Worm (Caenorhabditis elegans) whole organism, L1 larva: ENCODE data around the gene C40H1.8.

Experiments
- C04F5.9 ChIP-seq: sonication (generic microtip); optimal IDR thresholded peaks from 2 replicates; lab custom pipeline; 2016; ENCODE audit warnings: missing genetic modification characterization, missing compliant biosample characterization
- F16B12.6 ChIP-seq: fragments of 150-350 bp; optimal IDR thresholded peaks from 2 replicates; lab custom pipeline; 2014; ENCODE audit warnings: missing biosample characterization, missing genetic modification characterization
- alr-1 ChIP-seq: fragments of 200-800 bp; sonication (Bioruptor generic); optimal IDR thresholded peaks from 2 replicates; lab custom pipeline; 2018; ENCODE audit warnings: borderline replicate concordance, mild to moderate bottlenecking, missing genetic modification characterization, missing compliant biosample characterization
- blmp-1 ChIP-seq: fragments of 150-350 bp; optimal IDR thresholded peaks from 2 replicates; lab custom pipeline; 2014; ENCODE audit warnings: missing biosample characterization, missing genetic modification characterization
- ceh-63 ChIP-seq: fragments of 200-800 bp; sonication (Bioruptor generic); optimal IDR thresholded peaks from 2 replicates; lab custom pipeline; 2018; ENCODE audit warnings: mild to moderate bottlenecking, missing genetic modification characterization, missing compliant biosample characterization
- ceh-8 ChIP-seq: fragments of 200-800 bp; sonication (Bioruptor generic); optimal IDR thresholded peaks from 2 replicates; lab custom pipeline; 2018; ENCODE audit warnings: mild to moderate bottlenecking, missing genetic modification characterization, moderate library complexity, missing compliant biosample characterization
- ceh-90 ChIP-seq: sonication (generic microtip); optimal IDR thresholded peaks from 2 replicates; lab custom pipeline; 2016; ENCODE audit warnings: missing genetic modification characterization, missing compliant biosample characterization
- ces-1 ChIP-seq: fragments of 150-350 bp; optimal IDR thresholded peaks from 2 replicates; lab custom pipeline; 2014; ENCODE audit warnings: missing biosample characterization, missing genetic modification reagents, missing genetic modification characterization
- dsc-1 ChIP-seq: sonication (generic microtip); optimal IDR thresholded peaks from 2 replicates; lab custom pipeline; 2016; ENCODE audit warnings: mild to moderate bottlenecking, missing genetic modification characterization, missing compliant biosample characterization
- efl-1 ChIP-seq, 4 experiments: fragments of 150-350 bp; optimal IDR thresholded peaks in 3 of 4; peaks in 1 of 4; 1 replicate in 1 of 4; 2 replicates in 3 of 4; lab custom pipeline; 2014; ENCODE audit warnings: missing biosample characterization in 2 of 4, missing genetic modification characterization in 2 of 4, missing genetic modification reagents in 2 of 4
- egl-13 ChIP-seq: sonication (generic microtip); optimal IDR thresholded peaks from 2 replicates; lab custom pipeline; 2016; ENCODE audit warnings: missing genotype, missing genetic modification reagents, missing genetic modification characterization, missing compliant biosample characterization
- egl-27 ChIP-seq, 2 experiments: fragments of 150-350 bp in 1 of 2; sonication (generic microtip); optimal IDR thresholded peaks; 3 replicates each; lab custom pipeline; 2017 to 2018; ENCODE audit warnings: missing biosample characterization in 2 of 2, missing genetic modification characterization in 2 of 2, missing genetic modification reagents in 2 of 2
- elt-2 ChIP-seq: sonication (generic microtip); optimal IDR thresholded peaks from 2 replicates; lab custom pipeline; 2016; ENCODE audit warnings: missing genetic modification characterization, mild to moderate bottlenecking, inconsistent platforms, missing compliant biosample characterization, missing genetic modification reagents
- fkh-8 ChIP-seq: sonication (generic microtip); optimal IDR thresholded peaks from 2 replicates; lab custom pipeline; 2016; ENCODE audit warnings: mild to moderate bottlenecking, missing genetic modification characterization, missing compliant biosample characterization
- hlh-4 ChIP-seq: sonication (generic microtip); optimal IDR thresholded peaks from 2 replicates; lab custom pipeline; 2016; ENCODE audit warnings: mild to moderate bottlenecking, missing genetic modification characterization, missing compliant biosample characterization
- irx-1 ChIP-seq: sonication (generic microtip); optimal IDR thresholded peaks from 2 replicates; lab custom pipeline; 2016; ENCODE audit warnings: missing genetic modification characterization, missing compliant biosample characterization
- lin-35 ChIP-seq, 2 experiments: fragments of 150-350 bp; optimal IDR thresholded peaks; 2 replicates each; lab custom pipeline; 2014; ENCODE audit warnings: missing biosample characterization in 2 of 2, missing genetic modification characterization in 2 of 2, missing genetic modification reagents in 2 of 2
- mab-9 ChIP-seq: fragments of 200-800 bp; sonication (Bioruptor generic); IDR thresholded peaks from 2 replicates; pipeline ENCODE4 v1.3.6; 2022; ENCODE audit warnings: missing genetic modification reagents, missing genetic modification characterization, missing compliant biosample characterization
- mdl-1 ChIP-seq, 2 experiments: fragments of 150-350 bp; optimal IDR thresholded peaks; 2 replicates each; lab custom pipeline; 2014 to 2017; ENCODE audit warnings: missing biosample characterization in 2 of 2, missing genetic modification characterization in 2 of 2, inconsistent platforms in 1 of 2
- mef-2 ChIP-seq: fragments of 150-350 bp; optimal IDR thresholded peaks from 2 replicates; lab custom pipeline; 2014; ENCODE audit warnings: missing biosample characterization, missing genetic modification characterization
- mep-1 ChIP-seq: fragments of 150-350 bp; optimal IDR thresholded peaks from 2 replicates; lab custom pipeline; 2014; ENCODE audit warnings: missing biosample characterization, missing genetic modification characterization
- nhr-20 ChIP-seq: sonication (generic microtip); optimal IDR thresholded peaks from 2 replicates; lab custom pipeline; 2016; ENCODE audit warnings: mild to moderate bottlenecking, missing genetic modification characterization, missing compliant biosample characterization
- nhr-237 ChIP-seq: fragments of 150-350 bp; optimal IDR thresholded peaks from 2 replicates; lab custom pipeline; 2014; ENCODE audit warnings: missing biosample characterization, missing genetic modification characterization
- nhr-84 ChIP-seq: sonication (generic microtip); optimal IDR thresholded peaks from 2 replicates; lab custom pipeline; 2017; ENCODE audit warnings: missing biosample characterization, missing genetic modification characterization
- nhr-90 ChIP-seq: sonication (generic microtip); optimal IDR thresholded peaks from 2 replicates; lab custom pipeline; 2016; ENCODE audit warnings: mild to moderate bottlenecking, missing genetic modification characterization, missing compliant biosample characterization; ENCODE audit not compliant: poor library complexity
- pax-3 ChIP-seq: fragments of 200-800 bp; sonication (Bioruptor generic); optimal IDR thresholded peaks from 2 replicates; lab custom pipeline; 2018; ENCODE audit warnings: mild to moderate bottlenecking, missing genetic modification characterization, moderate library complexity, missing compliant biosample characterization
- rnt-1 ChIP-seq: sonication (generic microtip); optimal IDR thresholded peaks from 2 replicates; lab custom pipeline; 2016; ENCODE audit warnings: mild to moderate bottlenecking, missing genetic modification characterization, moderate library complexity, missing compliant biosample characterization
- snpc-4 ChIP-seq: fragments of 150-350 bp; optimal IDR thresholded peaks from 2 replicates; lab custom pipeline; 2014; ENCODE audit warnings: missing biosample characterization, missing genetic modification characterization
- vab-15 ChIP-seq: sonication (generic microtip); optimal IDR thresholded peaks from 2 replicates; lab custom pipeline; 2017; ENCODE audit warnings: missing genotype, mild to moderate bottlenecking, missing genetic modification characterization, missing compliant biosample characterization
- zag-1 ChIP-seq: fragments of 150-350 bp; optimal IDR thresholded peaks from 2 replicates; lab custom pipeline; 2014; ENCODE audit warnings: missing biosample characterization, missing genetic modification characterization
- zip-4 ChIP-seq: fragments of 200-800 bp; sonication (Bioruptor generic); optimal IDR thresholded peaks from 2 replicates; lab custom pipeline; 2018; ENCODE audit warnings: mild to moderate bottlenecking, missing genetic modification characterization, moderate library complexity, missing compliant biosample characterization
- ztf-11 ChIP-seq, 2 experiments: sonication (generic microtip); optimal IDR thresholded peaks; 2 replicates each; lab custom pipeline; 2016 to 2017; ENCODE audit warnings: missing genetic modification characterization in 2 of 2, missing biosample characterization in 1 of 2, missing compliant biosample characterization in 1 of 2
- ztf-4 ChIP-seq: fragments of 150-350 bp; optimal IDR thresholded peaks from 2 replicates; lab custom pipeline; 2014; ENCODE audit warnings: missing biosample characterization, missing genetic modification characterization

C40H1.8 gene

DNA sequence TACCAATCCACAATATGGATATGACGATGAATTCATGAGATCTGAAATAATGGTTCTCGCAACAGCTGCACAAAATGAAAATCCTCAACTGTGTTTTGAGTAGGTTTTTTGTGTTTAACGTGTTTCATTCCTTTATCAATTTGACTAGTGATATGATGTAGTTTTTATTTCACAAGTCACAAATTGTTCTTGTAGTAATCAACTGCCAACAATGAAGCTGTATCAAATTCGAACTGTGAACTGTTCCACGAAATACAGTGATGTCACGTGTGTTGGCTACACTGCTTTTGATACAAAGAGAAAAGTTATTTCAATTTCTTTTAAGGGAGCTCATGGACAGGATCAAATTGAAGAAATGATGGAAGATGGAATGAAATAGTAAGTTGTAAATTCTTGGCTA, 663 bp downstream of the C40H1.8 start:
- TF ChIP-seq elt-2 (peak; percentile 13), pax-3 (tag; lab: Kevin White, UChicago) (no peak)

DNA sequence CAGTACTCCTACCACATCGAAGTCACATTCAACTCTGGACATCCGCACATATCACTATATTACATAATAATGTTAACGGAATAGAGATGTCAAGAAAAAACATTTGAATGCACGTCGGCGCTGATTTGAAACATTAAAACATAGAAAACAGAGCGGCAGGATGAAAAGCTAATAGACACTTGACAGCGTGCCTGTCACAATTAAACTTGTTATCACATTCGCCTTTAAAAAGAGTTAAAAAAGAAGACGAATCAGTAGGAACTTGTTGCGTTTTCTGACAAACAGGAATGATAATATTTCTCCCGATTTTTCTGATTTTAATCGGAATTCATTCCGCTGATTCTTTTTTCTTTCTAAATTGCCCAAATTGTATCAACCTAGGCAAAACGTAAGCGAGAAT, 3.1 kb downstream of the C40H1.8 start:
- no peak for TF ChIP-seq blmp-1 (tag; lab: Kevin White, UChicago)
- no peak for TF ChIP-seq hlh-4 (tag; lab: Kevin White, UChicago)
- TF ChIP-seq dsc-1 (tag; lab: Kevin White, UChicago): no peak
- TF ChIP-seq egl-27 (tag; optimal IDR thresholded peaks at IDR 0.05; lab: Kevin White, UChicago): no peak
- TF ChIP-seq zip-4: no peak
- TF ChIP-seq zag-1 (tag; lab: Kevin White, UChicago): no peak
- no peak for TF ChIP-seq ceh-63 (GFP tag; lab: Kevin White, UChicago)
- TF ChIP-seq egl-13: no peak
- no peak for TF ChIP-seq ztf-4 (tag; lab: Kevin White, UChicago)
- no peak for TF ChIP-seq mab-9 (GFP tag; lab: Robert Waterston, UW)
- no peak for TF ChIP-seq vab-15
- TF ChIP-seq nhr-237: no peak
- TF ChIP-seq ceh-90 (tag; lab: Kevin White, UChicago): no peak
- TF ChIP-seq mdl-1 (tag; optimal IDR thresholded peaks at IDR 0.05; lab: Kevin White, UChicago): no peak
- no peak for TF ChIP-seq nhr-20 (tag; lab: Kevin White, UChicago)
- TF ChIP-seq irx-1 (tag; lab: Kevin White, UChicago): no peak
- TF ChIP-seq, all 84 proteins: peak for 0

DNA sequence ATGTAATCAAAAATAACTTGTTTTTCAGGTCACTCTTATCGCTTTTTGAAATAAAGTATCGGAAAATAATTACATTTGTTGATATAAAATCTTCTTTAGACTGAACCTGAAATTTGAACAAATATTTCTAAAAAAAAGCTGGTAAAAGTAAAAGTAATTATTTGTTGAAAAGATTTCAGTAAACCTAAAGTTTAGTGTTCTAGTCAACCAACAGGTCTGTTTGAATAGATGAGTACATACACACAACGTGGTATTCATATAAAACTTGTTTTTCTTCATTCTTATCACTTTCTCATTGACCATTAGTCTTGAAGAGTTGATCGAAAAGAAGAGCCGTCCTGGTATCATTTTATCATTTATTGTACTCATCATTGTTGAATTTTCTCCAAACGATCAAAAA, 5.1 kb downstream of the C40H1.8 start, which contains the start of gene C40H1.9:
TSS of gene C40H1.9 (plus strand) at position 301 of the 400 bp plus-strand sequence.
- TF ChIP-seq blmp-1 (tag; lab: Kevin White, UChicago) (no peak), C04F5.9 (tag; lab: Kevin White, UChicago) (no peak), ceh-8 (no peak), ztf-11 (tag; optimal IDR thresholded peaks at IDR 0.05; lab: Kevin White, UChicago) (no peak), nhr-237 (no peak), rnt-1 (no peak), dsc-1 (tag; lab: Kevin White, UChicago) (no peak), mef-2 (tag; lab: Kevin White, UChicago) (no peak), ztf-4 (tag; lab: Kevin White, UChicago) (no peak)

DNA sequence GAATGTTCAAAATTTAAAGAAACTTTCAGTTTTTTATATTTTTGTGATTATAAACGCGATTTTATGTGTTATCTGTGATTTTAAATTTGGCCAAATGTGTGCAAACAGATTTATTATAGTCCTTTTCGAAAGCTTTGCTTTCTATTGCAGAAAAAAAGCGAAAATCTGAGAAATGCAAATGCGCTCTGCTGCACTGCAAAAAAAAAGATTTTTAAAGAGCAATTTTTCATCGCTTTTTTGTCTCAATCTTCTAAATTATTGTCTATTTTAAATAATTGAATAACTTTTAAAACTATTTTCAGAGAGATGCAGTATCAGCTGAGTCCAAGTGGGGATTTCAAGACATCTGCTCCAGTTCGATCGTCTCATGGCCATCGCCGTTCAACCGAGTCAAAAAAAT, 7.5 kb downstream of the C40H1.8 start, which contains the start of gene cpb-1:
TSS of gene cpb-1 (plus strand) at position 301 of the 400 bp plus-strand sequence.
- TF ChIP-seq efl-1 (optimal IDR thresholded peaks at IDR 0.05; lab: Kevin White, UChicago): peak in 1 of 2 experiments; percentile 19
- no peak for TF ChIP-seq efl-1 (GFP tag; optimal IDR thresholded peaks at IDR 0.05 in 1 of 2; lab: Kevin White, UChicago)
- TF ChIP-seq mep-1 (tag; lab: Kevin White, UChicago): no peak
- TF ChIP-seq zag-1 (tag; lab: Kevin White, UChicago): no peak

DNA sequence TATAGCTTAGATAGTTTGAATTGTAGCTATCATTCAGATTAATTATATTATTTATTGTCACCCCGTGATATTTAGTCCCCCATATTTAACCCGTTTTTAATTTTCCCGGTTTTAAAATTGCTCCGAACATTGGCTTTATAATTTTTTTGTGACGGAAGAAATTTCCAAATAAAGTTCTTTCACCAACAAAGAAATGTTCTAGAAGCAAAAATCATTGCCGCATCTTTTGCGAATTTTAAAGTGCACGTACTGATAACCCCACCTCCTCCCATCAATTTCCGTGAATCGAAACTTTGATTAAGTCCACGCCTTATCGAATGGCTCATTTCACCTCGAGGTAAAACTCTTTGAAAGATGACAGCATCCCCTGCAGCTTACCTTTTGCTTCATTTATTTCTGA, 10.2 kb downstream of the C40H1.8 start, which contains the start of gene C40H1.7:
TSS of gene C40H1.7 (plus strand) at position 301 of the 400 bp plus-strand sequence.
- no peak for TF ChIP-seq blmp-1 (tag; lab: Kevin White, UChicago)
- TF ChIP-seq mdl-1 (tag; optimal IDR thresholded peaks at IDR 0.05; lab: Kevin White, UChicago): no peak
- TF ChIP-seq ztf-4 (tag; lab: Kevin White, UChicago): no peak
- no peak for TF ChIP-seq alr-1 (tag; lab: Kevin White, UChicago)
- no peak for TF ChIP-seq ceh-8
- no peak for TF ChIP-seq nhr-84 (tag; lab: Kevin White, UChicago)
- no peak for TF ChIP-seq vab-15
- TF ChIP-seq snpc-4 (tag; lab: Kevin White, UChicago): no peak
- no peak for TF ChIP-seq ces-1 (GFP tag; lab: Kevin White, UChicago)
- no peak for TF ChIP-seq nhr-90
- TF ChIP-seq F16B12.6 (tag; lab: Kevin White, UChicago): no peak
- no peak for TF ChIP-seq lin-35 (GFP tag; optimal IDR thresholded peaks at IDR 0.05; lab: Kevin White, UChicago)
- TF ChIP-seq fkh-8: no peak
